Fruit fly (Drosophila melanogaster) whole organism, embryonic: ENCODE data around the gene CG17777.

Source experiments
- Blimp-1 ChIP-seq: fragments of 200-800 bp; sonication (Bioruptor generic); optimal IDR thresholded peaks from 3 replicates; lab custom pipeline; 2018; ENCODE audit warnings: missing biosample characterization, missing genetic modification characterization, mild to moderate bottlenecking, moderate library complexity, missing genetic modification reagents
- CG10147 ChIP-seq: fragments of 200-800 bp; sonication (Bioruptor generic); optimal IDR thresholded peaks from 2 replicates; lab custom pipeline; 2019; ENCODE audit warnings: missing biosample characterization, mild to moderate bottlenecking, missing genetic modification characterization, moderate library complexity
- CG10979 ChIP-seq: fragments of 200-800 bp; sonication (Bioruptor generic); optimal IDR thresholded peaks from 2 replicates; lab custom pipeline; 2018; ENCODE audit warnings: missing biosample characterization, mild to moderate bottlenecking, missing genetic modification characterization, moderate library complexity
- CG11247 ChIP-seq: fragments of 200-800 bp; sonication (Bioruptor generic); IDR thresholded peaks from 2 replicates; pipeline ENCODE4 v1.3.6; 2022; ENCODE audit warnings: missing biosample characterization, missing genetic modification characterization
- CG11723 ChIP-seq: fragments of 200-800 bp; sonication (Bioruptor generic); optimal IDR thresholded peaks from 2 replicates; lab custom pipeline; 2017; ENCODE audit warnings: missing biosample characterization, mild to moderate bottlenecking, missing genetic modification characterization
- CG1233 ChIP-seq: fragments of 200-800 bp; sonication (Bioruptor generic); optimal IDR thresholded peaks from 4 replicates; lab custom pipeline; 2018; ENCODE audit warnings: missing biosample characterization, mild to moderate bottlenecking, missing genetic modification characterization
- CG12391 ChIP-seq: fragments of 200-800 bp; sonication (Bioruptor generic); optimal IDR thresholded peaks from 3 replicates; lab custom pipeline; 2018; ENCODE audit warnings: missing biosample characterization, mild to moderate bottlenecking, missing genetic modification characterization, moderate library complexity
- CG14441 ChIP-seq: fragments of 200-800 bp; sonication (Bioruptor generic); IDR thresholded peaks from 2 replicates; pipeline ENCODE4 v1.3.6; 2022; ENCODE audit warnings: missing biosample characterization, missing genetic modification characterization
- CG14667 ChIP-seq: fragments of 200-800 bp; sonication (Bioruptor generic); IDR thresholded peaks from 2 replicates; pipeline ENCODE4 v1.3.6; 2022; ENCODE audit warnings: missing biosample characterization, missing genetic modification characterization
- CG16779 ChIP-seq: fragments of 200-800 bp; sonication (Bioruptor generic); IDR thresholded peaks from 2 replicates; pipeline ENCODE4 v1.3.6; 2022; ENCODE audit warnings: missing biosample characterization, missing genetic modification characterization
- CG17385 ChIP-seq: fragments of 200-800 bp; sonication (Bioruptor generic); optimal IDR thresholded peaks from 3 replicates; lab custom pipeline; 2018; ENCODE audit warnings: missing biosample characterization, mild to moderate bottlenecking, missing genetic modification characterization
- CG18764 ChIP-seq: fragments of 200-800 bp; sonication (Bioruptor generic); optimal IDR thresholded peaks from 3 replicates; lab custom pipeline; 2016; ENCODE audit warnings: missing biosample characterization, missing genetic modification characterization
- CG2116 ChIP-seq: fragments of 200-800 bp; sonication (Bioruptor generic); optimal IDR thresholded peaks from 3 replicates; lab custom pipeline; 2018; ENCODE audit warnings: missing biosample characterization, mild to moderate bottlenecking, missing genetic modification characterization
- CG2199 ChIP-seq: fragments of 200-800 bp; sonication (Bioruptor generic); IDR thresholded peaks from 3 replicates; pipeline ENCODE4 v1.3.6; 2022; ENCODE audit warnings: missing biosample characterization, missing genetic modification characterization
- CG2678 ChIP-seq: fragments of 200-800 bp; sonication (Bioruptor generic); optimal IDR thresholded peaks from 3 replicates; lab custom pipeline; 2019; ENCODE audit warnings: missing biosample characterization, mild to moderate bottlenecking, missing genetic modification characterization, moderate library complexity
- CG3065 ChIP-seq: fragments of 200-800 bp; sonication (Bioruptor generic); optimal IDR thresholded peaks from 2 replicates; lab custom pipeline; 2016; ENCODE audit warnings: missing biosample characterization, missing genetic modification characterization
- CG34224 ChIP-seq: fragments of 200-800 bp; sonication (Bioruptor generic); IDR thresholded peaks from 3 replicates; pipeline ENCODE4 v1.3.6; 2022; ENCODE audit warnings: missing biosample characterization, missing genetic modification characterization; ENCODE audit not compliant: partially characterized antibody
- CG3726 ChIP-seq: fragments of 200-800 bp; sonication (Bioruptor generic); IDR thresholded peaks from 3 replicates; pipeline ENCODE4, ENCODE4 v1.3.6; 2022; ENCODE audit warnings: missing biosample characterization, missing genetic modification characterization
- CG7271 ChIP-seq: fragments of 200-800 bp; sonication (Bioruptor generic); optimal IDR thresholded peaks from 2 replicates; lab custom pipeline; 2018; ENCODE audit warnings: missing biosample characterization, mild to moderate bottlenecking, missing genetic modification characterization, moderate library complexity
- CG8089 ChIP-seq: fragments of 200-800 bp; sonication (Bioruptor generic); optimal IDR thresholded peaks from 3 replicates; lab custom pipeline; 2016; ENCODE audit warnings: missing biosample characterization, missing genetic modification characterization
- CG9609 ChIP-seq: fragments of 200-800 bp; sonication (Bioruptor generic); optimal IDR thresholded peaks from 3 replicates; lab custom pipeline; 2016; ENCODE audit warnings: missing biosample characterization, missing genetic modification characterization
- Elba2 ChIP-seq: fragments of 200-800 bp; sonication (Bioruptor generic); optimal IDR thresholded peaks from 3 replicates; lab custom pipeline; 2016; ENCODE audit warnings: missing biosample characterization, missing genetic modification characterization
- H15 ChIP-seq: fragments of 200-800 bp; sonication (Bioruptor generic); IDR thresholded peaks from 3 replicates; pipeline ENCODE4 v1.3.6; 2022; ENCODE audit warnings: missing biosample characterization, missing genetic modification characterization
- HmgZ ChIP-seq: fragments of 200-800 bp; sonication (Bioruptor generic); optimal IDR thresholded peaks from 2 replicates; lab custom pipeline; 2018; ENCODE audit warnings: missing biosample characterization, mild to moderate bottlenecking, missing genetic modification characterization
- MBD-R2 ChIP-seq: fragments of 200-800 bp; sonication (Bioruptor generic); IDR thresholded peaks from 2 replicates; pipeline ENCODE4 v1.3.6; 2022; ENCODE audit warnings: missing biosample characterization, missing genetic modification characterization
- MTF-1 ChIP-seq: fragments of 200-800 bp; sonication (Bioruptor generic); optimal IDR thresholded peaks from 2 replicates; lab custom pipeline; 2018; ENCODE audit warnings: missing biosample characterization, mild to moderate bottlenecking, missing genetic modification characterization, borderline replicate concordance
- NC2β ChIP-seq: fragments of 200-800 bp; sonication (Bioruptor generic); optimal IDR thresholded peaks from 2 replicates; lab custom pipeline; 2016; ENCODE audit warnings: missing biosample characterization, missing genetic modification characterization
- NFAT ChIP-seq: fragments of 200-800 bp; sonication (Bioruptor generic); IDR thresholded peaks from 2 replicates; pipeline ENCODE4 v1.3.6; 2022; ENCODE audit warnings: missing biosample characterization, missing genetic modification characterization
- Oli ChIP-seq: fragments of 200-800 bp; sonication (Bioruptor generic); optimal IDR thresholded peaks from 2 replicates; lab custom pipeline; 2018; ENCODE audit warnings: missing biosample characterization, mild to moderate bottlenecking, missing genetic modification characterization, moderate library complexity
- PHDP ChIP-seq: fragments of 200-800 bp; sonication (Bioruptor generic); optimal IDR thresholded peaks from 3 replicates; lab custom pipeline; 2018; ENCODE audit warnings: missing biosample characterization, mild to moderate bottlenecking, missing genetic modification characterization, moderate library complexity
- Rfx ChIP-seq: fragments of 200-800 bp; sonication (Bioruptor generic); IDR thresholded peaks from 2 replicates; pipeline ENCODE4 v1.3.6; 2022; ENCODE audit warnings: missing biosample characterization, missing genetic modification characterization
- Side ChIP-seq: fragments of 200-800 bp; sonication (Bioruptor generic); optimal IDR thresholded peaks from 2 replicates; lab custom pipeline; 2016; ENCODE audit warnings: missing biosample characterization, missing genetic modification characterization
- ap ChIP-seq: fragments of 200-800 bp; sonication (Bioruptor generic); IDR thresholded peaks from 2 replicates; pipeline ENCODE4 v1.3.6; 2022; ENCODE audit warnings: missing biosample characterization, missing genetic modification characterization
- ara ChIP-seq: fragments of 200-800 bp; sonication (Bioruptor generic); IDR thresholded peaks from 2 replicates; pipeline ENCODE4 v1.3.6; 2022; ENCODE audit warnings: missing biosample characterization, missing genetic modification characterization
- bcd ChIP-seq: fragments of 200-800 bp; sonication (Bioruptor generic); optimal IDR thresholded peaks from 2 replicates; lab custom pipeline; 2017; ENCODE audit warnings: missing biosample characterization, mild to moderate bottlenecking, missing genetic modification characterization
- cg ChIP-seq: fragments of 200-800 bp; sonication (Bioruptor generic); optimal IDR thresholded peaks from 3 replicates; lab custom pipeline; 2019; ENCODE audit warnings: missing biosample characterization, mild to moderate bottlenecking, missing genetic modification characterization, moderate library complexity
- corto ChIP-seq: fragments of 200-800 bp; sonication (Bioruptor generic); optimal IDR thresholded peaks from 2 replicates; lab custom pipeline; 2016; ENCODE audit warnings: missing biosample characterization, mild to moderate bottlenecking, missing genetic modification characterization, moderate library complexity
- crol ChIP-seq: fragments of 200-800 bp; sonication (Bioruptor generic); IDR thresholded peaks from 2 replicates; pipeline ENCODE4 v1.3.6; 2022; ENCODE audit warnings: missing biosample characterization, missing genetic modification characterization
- dati ChIP-seq: fragments of 200-800 bp; sonication (Bioruptor generic); IDR thresholded peaks from 2 replicates; pipeline ENCODE4 v1.3.6; 2022; ENCODE audit warnings: missing biosample characterization, missing genetic modification characterization
- dimm ChIP-seq: fragments of 200-800 bp; sonication (Bioruptor generic); IDR thresholded peaks from 2 replicates; pipeline ENCODE4 v1.3.6; 2022; ENCODE audit warnings: missing biosample characterization, missing genetic modification characterization
- fu2 ChIP-seq: fragments of 200-800 bp; sonication (Bioruptor generic); optimal IDR thresholded peaks from 2 replicates; lab custom pipeline; 2016; ENCODE audit warnings: missing biosample characterization, missing genetic modification characterization
- her ChIP-seq: fragments of 200-800 bp; sonication (Bioruptor generic); optimal IDR thresholded peaks from 2 replicates; lab custom pipeline; 2016; ENCODE audit warnings: missing biosample characterization, missing genetic modification characterization
- lilli ChIP-seq: fragments of 200-800 bp; sonication (Bioruptor generic); optimal IDR thresholded peaks from 3 replicates; lab custom pipeline; 2016; ENCODE audit warnings: missing biosample characterization, missing genetic modification characterization
- pnt ChIP-seq: fragments of 200-800 bp; sonication (Bioruptor generic); optimal IDR thresholded peaks from 3 replicates; lab custom pipeline; 2016; ENCODE audit warnings: missing biosample characterization, missing genetic modification characterization
- ro ChIP-seq: fragments of 200-800 bp; sonication (Bioruptor generic); IDR thresholded peaks from 2 replicates; pipeline ENCODE4 v1.3.6; 2022; ENCODE audit warnings: missing biosample characterization, missing genetic modification characterization
- sens-2 ChIP-seq: fragments of 200-800 bp; sonication (Bioruptor generic); IDR thresholded peaks from 2 replicates; pipeline ENCODE4 v1.3.6; 2022; ENCODE audit warnings: missing biosample characterization, missing genetic modification characterization
- sim ChIP-seq: fragments of 200-800 bp; sonication (Bioruptor generic); IDR thresholded peaks from 2 replicates; pipeline ENCODE4 v1.3.6; 2022; ENCODE audit warnings: missing biosample characterization, missing genetic modification characterization
- sisA ChIP-seq: fragments of 200-800 bp; sonication (Bioruptor generic); IDR thresholded peaks from 2 replicates; pipeline ENCODE4 v1.3.6; 2022; ENCODE audit warnings: missing biosample characterization, missing genetic modification characterization
- tll ChIP-seq, 2 experiments: fragments of 200-800 bp in 1 of 2; fragments of >200 bp in 1 of 2; sonication (Bioruptor generic) in 1 of 2; optimal IDR thresholded peaks; 2 replicates each; lab custom pipeline; 2017 to 2019; ENCODE audit warnings: missing biosample characterization in 2 of 2, missing genetic modification characterization in 2 of 2, mild to moderate bottlenecking in 1 of 2, moderate library complexity in 1 of 2
- zfh1 ChIP-seq: fragments of 200-800 bp; sonication (Bioruptor generic); IDR thresholded peaks from 3 replicates; pipeline ENCODE4 v1.3.6; 2022; ENCODE audit warnings: missing biosample characterization, missing genetic modification characterization

The CG17777 gene

dm6 chrX:2222181-2222790 lies 35.6 kb downstream of the CG17777 start, which contains the start of gene Vinc (continued):
- peak; percentile 64; the same call in 1 of the 2 replicates for TF ChIP-seq MBD-R2
- peak; percentile 89 for TF ChIP-seq CG10979 (tag; lab: Kevin White, UChicago)
- TF ChIP-seq dati (GFP tag; lab: Robert Waterston, UW), result no peak
- peak; percentile 91 for TF ChIP-seq CG10147 (GFP tag; lab: Kevin White, UChicago)
- peak; percentile 78 for TF ChIP-seq CG18764
- TF ChIP-seq HmgZ (tag; lab: Kevin White, UChicago), result peak; percentile 88
- peak; percentile 67 for TF ChIP-seq ap (GFP tag; lab: Robert Waterston, UW)
- TF ChIP-seq CG2678 (tag; lab: Kevin White, UChicago), result peak; percentile 96
- peak; percentile 68; the same call in 2 of the 3 replicates for TF ChIP-seq H15 (GFP tag; lab: Robert Waterston, UW)
- 0 out of 3 replicates have a peak, but pooled peaks have one; percentile 27 for TF ChIP-seq CG34224
- peak; percentile 48 for TF ChIP-seq MTF-1 (GFP tag; lab: Kevin White, UChicago)
- peak; percentile 81 for TF ChIP-seq Oli (tag; lab: Kevin White, UChicago)
- peak; percentile 76 for TF ChIP-seq CG12391 (tag; lab: Kevin White, UChicago)
- peak; percentile 80 for TF ChIP-seq NFAT (GFP tag; lab: Robert Waterston, UW)
- peak; percentile 50 for TF ChIP-seq CG9609 (GFP tag; lab: Kevin White, UChicago)
- TF ChIP-seq NC2β (GFP tag; lab: Kevin White, UChicago), result peak; percentile 29
- peak; percentile 85 for TF ChIP-seq Blimp-1 (GFP tag; lab: Kevin White, UChicago)
- TF ChIP-seq sens-2, result peak; percentile 64
- no peak for TF ChIP-seq CG7271 (tag; lab: Kevin White, UChicago)
- TF ChIP-seq lilli (GFP tag; lab: Kevin White, UChicago), result peak; percentile 81
- TF ChIP-seq CG14667 (GFP tag; lab: Robert Waterston, UW), result peak; percentile 74
- no peak for TF ChIP-seq PHDP (tag; lab: Kevin White, UChicago)
- 0 out of 3 replicates have a peak, but pooled peaks have one; percentile 52 for TF ChIP-seq CG2199 (GFP tag; lab: Robert Waterston, UW)
- peak; percentile 71 for TF ChIP-seq cg
- TF ChIP-seq CG1233 (GFP tag; lab: Kevin White, UChicago), result peak; percentile 90
- peak; percentile 82 for TF ChIP-seq CG11247 (GFP tag; lab: Robert Waterston, UW)
- TF ChIP-seq fu2 (GFP tag; lab: Kevin White, UChicago), result peak; percentile 33
- peak; percentile 80 for TF ChIP-seq her
- TF ChIP-seq pnt (GFP tag; lab: Kevin White, UChicago), result peak; percentile 85
- TF ChIP-seq bcd (GFP tag; lab: Kevin White, UChicago), result peak; percentile 92
- TF ChIP-seq corto (GFP tag; lab: Kevin White, UChicago), result no peak
- TF ChIP-seq Elba2 (GFP tag; lab: Kevin White, UChicago), result no peak
- no peak for TF ChIP-seq CG16779 (GFP tag; lab: Robert Waterston, UW)
- peak; percentile 47 for TF ChIP-seq CG8089 (GFP tag; lab: Kevin White, UChicago)
- TF ChIP-seq CG11723 (GFP tag; lab: Kevin White, UChicago), result peak; percentile 55
- no peak for TF ChIP-seq CG3065
- no peak for TF ChIP-seq CG3726 (GFP tag; lab: Robert Waterston, UW)
- peak; percentile 96 for TF ChIP-seq CG17385 (GFP tag; lab: Kevin White, UChicago)
- TF ChIP-seq CG2116, result peak; percentile 38
- TF ChIP-seq crol (GFP tag; lab: Robert Waterston, UW), result peak; percentile 12; the same call in 1 of the 2 replicates
- peak; percentile 82 for TF ChIP-seq sisA
- no peak for TF ChIP-seq tll (GFP tag; optimal IDR thresholded peaks at IDR 0.05; lab: Kevin White, UChicago)
- TF ChIP-seq Side (GFP tag; lab: Kevin White, UChicago), result peak; percentile 88
- TF ChIP-seq Rfx (GFP tag; lab: Robert Waterston, UW), result peak; percentile 94
- peak; percentile 85 for TF ChIP-seq zfh1 (GFP tag; lab: Robert Waterston, UW)
- TF ChIP-seq ro (GFP tag; lab: Robert Waterston, UW), result peak; percentile 39; the same call in 1 of the 2 replicates
- TF ChIP-seq dimm (GFP tag; lab: Robert Waterston, UW), result no peak
- TF ChIP-seq CG14441 (GFP tag; lab: Robert Waterston, UW), result peak; percentile 84
- no peak; the same call in 1 of the 2 replicates for TF ChIP-seq sim (GFP tag; lab: Robert Waterston, UW)
- no peak for TF ChIP-seq ara (GFP tag; lab: Robert Waterston, UW)
